Fruit fly (Drosophila melanogaster) whole organism, embryonic: ENCODE results near the gene CG33986.

Experiments used
- B-H1 ChIP-seq: fragments of 200-800 bp; sonication (Bioruptor generic); IDR thresholded peaks from 3 replicates; pipeline ENCODE4 v1.3.6; 2022; ENCODE audit warnings: missing biosample characterization, missing genetic modification characterization
- Blimp-1 ChIP-seq: fragments of 200-800 bp; sonication (Bioruptor generic); optimal IDR thresholded peaks from 3 replicates; lab custom pipeline; 2018; ENCODE audit warnings: missing biosample characterization, missing genetic modification characterization, mild to moderate bottlenecking, moderate library complexity, missing genetic modification reagents
- CG12769 ChIP-seq: fragments of 200-800 bp; sonication (Bioruptor generic); optimal IDR thresholded peaks from 2 replicates; lab custom pipeline; 2019; ENCODE audit warnings: missing biosample characterization, mild to moderate bottlenecking, missing genetic modification characterization, moderate library complexity
- CG13296 ChIP-seq: fragments of 200-800 bp; sonication (Bioruptor generic); optimal IDR thresholded peaks from 3 replicates; lab custom pipeline; 2018; ENCODE audit warnings: missing biosample characterization, mild to moderate bottlenecking, missing genetic modification characterization
- CG14710 ChIP-seq: fragments of 200-800 bp; sonication (Bioruptor generic); optimal IDR thresholded peaks from 3 replicates; lab custom pipeline; 2019; ENCODE audit warnings: missing biosample characterization, mild to moderate bottlenecking, missing genetic modification characterization, moderate library complexity
- CG15479 ChIP-seq: fragments of 200-800 bp; sonication (Bioruptor generic); optimal IDR thresholded peaks from 3 replicates; lab custom pipeline; 2019; ENCODE audit warnings: missing biosample characterization, mild to moderate bottlenecking, missing genetic modification characterization, moderate library complexity
- CG15514 ChIP-seq: fragments of 200-800 bp; sonication (Bioruptor generic); optimal IDR thresholded peaks from 3 replicates; lab custom pipeline; 2017; ENCODE audit warnings: missing biosample characterization, missing genetic modification characterization, mild to moderate bottlenecking, moderate library complexity, missing genetic modification reagents
- CG17385 ChIP-seq: fragments of 200-800 bp; sonication (Bioruptor generic); optimal IDR thresholded peaks from 3 replicates; lab custom pipeline; 2018; ENCODE audit warnings: missing biosample characterization, mild to moderate bottlenecking, missing genetic modification characterization
- CG2712 ChIP-seq: fragments of 200-800 bp; optimal IDR thresholded peaks from 3 replicates; lab custom pipeline; 2019; ENCODE audit warnings: missing biosample characterization, mild to moderate bottlenecking, missing genetic modification characterization, moderate library complexity
- CG3163 ChIP-seq: fragments of 200-800 bp; sonication (Bioruptor generic); optimal IDR thresholded peaks from 3 replicates; lab custom pipeline; 2016; ENCODE audit warnings: missing biosample characterization, missing genetic modification characterization
- CG32532 ChIP-seq: fragments of 200-800 bp; sonication (Bioruptor generic); IDR thresholded peaks from 2 replicates; pipeline ENCODE4 v1.3.6; 2022; ENCODE audit warnings: missing biosample characterization, missing genetic modification characterization
- CG34376 ChIP-seq: fragments of 200-800 bp; sonication (Bioruptor generic); optimal IDR thresholded peaks from 2 replicates; lab custom pipeline; 2018; ENCODE audit warnings: missing biosample characterization, mild to moderate bottlenecking, missing genetic modification characterization
- CG4820 ChIP-seq: fragments of 200-800 bp; sonication (Bioruptor generic); optimal IDR thresholded peaks from 3 replicates; lab custom pipeline; 2016; ENCODE audit warnings: missing biosample characterization, missing genetic modification characterization
- CG8478 ChIP-seq: fragments of >200 bp; optimal IDR thresholded peaks from 2 replicates; lab custom pipeline; 2018
- CG9727 ChIP-seq: fragments of 200-800 bp; sonication (Bioruptor generic); optimal IDR thresholded peaks from 3 replicates; lab custom pipeline; 2017; ENCODE audit warnings: missing biosample characterization, mild to moderate bottlenecking, missing genetic modification characterization
- HLH4C ChIP-seq: fragments of 200-800 bp; sonication (Bioruptor generic); IDR thresholded peaks from 3 replicates; pipeline ENCODE4 v1.3.6; 2022; ENCODE audit warnings: missing biosample characterization, missing genetic modification characterization; ENCODE audit not compliant: partially characterized antibody
- Jarid2 ChIP-seq: fragments of 200-800 bp; sonication (Bioruptor generic); optimal IDR thresholded peaks from 3 replicates; lab custom pipeline; 2017; ENCODE audit warnings: mild to moderate bottlenecking, missing biosample characterization, missing genetic modification reagents, missing genetic modification characterization
- Med ChIP-seq: fragments of 200-800 bp; sonication (Bioruptor generic); peaks from one replicate; lab custom pipeline; 2016; ENCODE audit warnings: missing biosample characterization, missing genetic modification characterization, mild to moderate bottlenecking, inconsistent platforms, moderate library complexity
- Oli ChIP-seq: fragments of 200-800 bp; sonication (Bioruptor generic); optimal IDR thresholded peaks from 2 replicates; lab custom pipeline; 2018; ENCODE audit warnings: missing biosample characterization, mild to moderate bottlenecking, missing genetic modification characterization, moderate library complexity
- Trl ChIP-seq, 3 experiments: fragments of >200 bp in 2 of 3; fragments of 200-800 bp in 1 of 3; sonication (Bioruptor generic) in 1 of 3; optimal IDR thresholded peaks; 2 replicates in 1 of 3; 3 replicates in 2 of 3; lab custom pipeline; 2016 to 2017; ENCODE audit warnings: missing biosample characterization in 1 of 3, missing genetic modification characterization in 1 of 3
- ac ChIP-seq: fragments of 200-800 bp; sonication (Bioruptor generic); optimal IDR thresholded peaks from 3 replicates; lab custom pipeline; 2017; ENCODE audit warnings: missing biosample characterization, mild to moderate bottlenecking, missing genetic modification characterization
- chinmo ChIP-seq: fragments of 200-800 bp; sonication (Bioruptor generic); IDR thresholded peaks from 4 replicates; pipeline ENCODE4 v1.3.6; 2022; ENCODE audit warnings: missing biosample characterization, missing genetic modification characterization; ENCODE audit not compliant: partially characterized antibody
- ci ChIP-seq: fragments of 200-800 bp; sonication (Bioruptor generic); IDR thresholded peaks from 3 replicates; pipeline ENCODE4 v1.3.6; 2022; ENCODE audit warnings: missing biosample characterization, missing genetic modification characterization
- corto ChIP-seq: fragments of 200-800 bp; sonication (Bioruptor generic); optimal IDR thresholded peaks from 2 replicates; lab custom pipeline; 2016; ENCODE audit warnings: missing biosample characterization, mild to moderate bottlenecking, missing genetic modification characterization, moderate library complexity
- crp ChIP-seq, 2 experiments: fragments of 200-800 bp; sonication (Bioruptor generic); optimal IDR thresholded peaks; 2 replicates in 1 of 2; 3 replicates in 1 of 2; lab custom pipeline; 2017; ENCODE audit warnings: missing biosample characterization in 2 of 2, missing genetic modification characterization in 2 of 2, mild to moderate bottlenecking in 1 of 2, moderate library complexity in 1 of 2
- dmrt11E ChIP-seq: fragments of 200-800 bp; sonication (Bioruptor generic); optimal IDR thresholded peaks from 3 replicates; lab custom pipeline; 2018; ENCODE audit warnings: missing biosample characterization, mild to moderate bottlenecking, missing genetic modification characterization, moderate library complexity
- exex ChIP-seq: fragments of 200-800 bp; sonication (Bioruptor generic); optimal IDR thresholded peaks from 4 replicates; lab custom pipeline; 2018; ENCODE audit warnings: missing biosample characterization, mild to moderate bottlenecking, missing genetic modification characterization, moderate library complexity
- fd3F ChIP-seq: fragments of 200-800 bp; sonication (Bioruptor generic); optimal IDR thresholded peaks from 2 replicates; lab custom pipeline; 2018; ENCODE audit warnings: missing biosample characterization, mild to moderate bottlenecking, missing genetic modification characterization, moderate library complexity
- grn ChIP-seq: fragments of 200-800 bp; sonication (Bioruptor generic); optimal IDR thresholded peaks from 3 replicates; lab custom pipeline; 2017; ENCODE audit warnings: missing biosample characterization, missing genetic modification characterization
- gro ChIP-seq: fragments of 200-800 bp; sonication (Bioruptor generic); optimal IDR thresholded peaks from 2 replicates; lab custom pipeline; 2016; ENCODE audit warnings: missing biosample characterization, missing genetic modification characterization
- lbe ChIP-seq: fragments of 200-800 bp; sonication (Bioruptor generic); optimal IDR thresholded peaks from 2 replicates; lab custom pipeline; 2016; ENCODE audit warnings: missing biosample characterization, mild to moderate bottlenecking, missing genetic modification characterization
- nom ChIP-seq: fragments of 200-800 bp; sonication (Bioruptor generic); optimal IDR thresholded peaks from 2 replicates; lab custom pipeline; 2017; ENCODE audit warnings: missing biosample characterization, missing genetic modification characterization, mild to moderate bottlenecking, moderate library complexity, missing genetic modification reagents
- sens ChIP-seq: fragments of 200-800 bp; sonication (Bioruptor generic); peaks from one replicate; lab custom pipeline; 2016; ENCODE audit warnings: missing biosample characterization, missing genetic modification characterization
- sr ChIP-seq: fragments of 200-800 bp; sonication (Bioruptor generic); IDR thresholded peaks from 3 replicates; pipeline ENCODE4 v1.3.6; 2022; ENCODE audit warnings: missing biosample characterization, missing genetic modification characterization
- tll ChIP-seq, 2 experiments: fragments of 200-800 bp in 1 of 2; fragments of >200 bp in 1 of 2; sonication (Bioruptor generic) in 1 of 2; optimal IDR thresholded peaks; 2 replicates each; lab custom pipeline; 2017 to 2019; ENCODE audit warnings: missing biosample characterization in 2 of 2, missing genetic modification characterization in 2 of 2, mild to moderate bottlenecking in 1 of 2, moderate library complexity in 1 of 2

CG33986 gene

DNA sequence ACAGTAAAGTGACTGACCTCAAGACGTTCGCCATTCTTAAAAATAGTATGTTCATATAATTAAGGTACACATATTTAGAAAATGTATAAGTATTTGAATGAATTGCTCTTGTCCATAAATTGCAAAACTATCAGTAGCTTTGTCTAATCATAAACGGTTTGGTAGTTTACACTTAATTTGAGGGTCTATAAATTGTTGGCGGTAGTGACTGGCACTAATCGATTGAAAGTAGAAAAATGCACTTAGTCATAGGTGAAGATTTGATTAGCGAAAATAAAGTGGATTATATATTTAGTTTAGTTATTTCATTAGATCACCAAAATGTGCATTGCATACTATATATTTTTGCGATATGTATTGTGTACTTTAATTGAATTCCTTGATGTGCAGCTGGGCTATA lies 11.3 kb downstream of the CG33986 start:
- TF ChIP-seq exex (tag; lab: Kevin White, UChicago) (peak; percentile 49), CG8478 (lab: Kevin White, UChicago) (no peak), Oli (tag; lab: Kevin White, UChicago) (no peak)

DNA sequence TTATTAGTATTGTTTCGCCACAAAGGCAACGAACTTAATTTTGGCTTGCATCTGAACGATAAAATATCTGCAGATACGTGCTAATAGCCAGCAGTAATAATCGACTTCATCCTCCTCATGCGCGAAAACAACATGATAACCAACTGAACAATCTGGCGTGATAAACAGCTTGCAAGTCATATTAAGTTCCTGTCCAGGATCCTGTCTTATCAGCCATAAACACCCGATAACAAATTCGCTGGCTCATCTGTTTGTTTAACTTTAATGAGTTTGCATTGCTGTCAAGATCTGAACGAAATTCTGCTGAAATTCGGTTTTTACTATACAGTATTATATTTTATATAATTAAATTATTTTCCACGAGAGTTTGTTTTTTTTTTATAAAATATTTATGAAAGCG lies 11.8 kb downstream of the CG33986 start:
- TF ChIP-seq CG9727: no peak

DNA sequence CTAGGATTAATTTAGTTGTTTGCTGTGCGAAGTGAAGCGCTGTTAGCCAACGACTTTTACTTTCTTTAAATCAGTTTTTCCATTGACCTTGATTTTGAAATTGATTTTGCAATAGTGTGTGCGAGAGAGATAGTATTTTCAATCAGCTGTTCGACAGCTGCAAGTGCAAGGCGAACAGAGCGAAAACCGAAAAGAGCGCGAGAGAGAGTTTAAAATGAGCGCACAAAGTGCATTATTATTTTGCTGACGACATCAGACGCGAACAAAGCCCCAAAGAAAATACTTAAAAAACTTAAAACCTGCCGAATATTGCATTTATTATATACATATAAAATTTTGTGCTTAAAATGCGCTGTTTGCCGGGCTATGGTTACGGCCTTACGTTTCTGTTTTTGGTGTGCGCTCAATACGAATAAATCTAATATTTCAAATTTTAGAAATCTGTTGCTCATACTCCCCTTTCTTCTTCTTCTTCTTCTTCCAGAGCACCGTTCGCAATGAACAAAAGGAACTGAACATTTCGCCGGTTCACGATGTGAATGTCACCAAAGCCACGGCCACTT lies 13.3 kb downstream of the CG33986 start:
- TF ChIP-seq ac: peak; percentile 58
- no peak for TF ChIP-seq CG13296 (GFP tag; lab: Kevin White, UChicago)
- peak; percentile 47 for TF ChIP-seq Blimp-1 (GFP tag; lab: Kevin White, UChicago)
- TF ChIP-seq CG15514: peak; percentile 60
- no peak for TF ChIP-seq gro
- peak; percentile 10 to 68 for TF ChIP-seq Trl (optimal IDR thresholded peaks at IDR 0.05; lab: Kevin White, UChicago)
- no peak for TF ChIP-seq Trl (GFP tag; optimal IDR thresholded peaks at IDR 0.05; lab: Kevin White, UChicago)
- TF ChIP-seq CG17385 (GFP tag; lab: Kevin White, UChicago): peak; percentile 81
- 0 out of 4 replicates have a peak, but pooled peaks have one; percentile 48 for TF ChIP-seq chinmo (GFP tag; lab: Robert Waterston, UW)
- TF ChIP-seq lbe (GFP tag; lab: Kevin White, UChicago): peak; percentile 14
- TF ChIP-seq dmrt11E: no peak
- TF ChIP-seq corto (GFP tag; lab: Kevin White, UChicago): peak; percentile 50
- no peak for TF ChIP-seq B-H1 (GFP tag; lab: Robert Waterston, UW)
- TF ChIP-seq crp (GFP tag; optimal IDR thresholded peaks at IDR 0.05; lab: Kevin White, UChicago): peak in 1 of 2 experiments; percentile 75
- TF ChIP-seq CG2712: peak; percentile 13
- peak in 1 of 2 experiments; percentile 61 for TF ChIP-seq tll (GFP tag; optimal IDR thresholded peaks at IDR 0.05; lab: Kevin White, UChicago)
- TF ChIP-seq CG15479 (GFP tag; lab: Kevin White, UChicago): peak; percentile 32
- peak; percentile 64 for TF ChIP-seq nom (GFP tag; lab: Kevin White, UChicago)
- peak; percentile 26 for TF ChIP-seq CG14710 (tag; lab: Kevin White, UChicago)

DNA sequence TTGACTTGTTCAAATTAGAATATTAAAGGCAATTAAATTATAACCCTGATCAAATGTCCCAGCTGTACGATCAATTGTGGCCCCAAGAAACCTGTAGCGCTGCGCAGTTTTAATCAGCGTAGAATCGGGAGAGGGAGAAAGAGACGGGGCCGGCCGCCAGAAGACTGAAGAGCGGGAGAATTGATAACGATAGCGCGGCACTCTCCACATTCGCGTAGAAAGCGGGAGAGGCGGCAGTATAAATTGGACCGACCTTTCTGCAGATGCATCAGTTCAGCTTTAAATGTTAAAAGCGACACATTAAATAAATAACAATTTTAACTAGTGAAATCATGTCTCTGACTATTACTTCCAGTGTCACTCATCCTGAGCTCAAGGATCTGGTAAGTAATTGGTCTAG lies 14.3 kb downstream of the CG33986 start, which contains the start of gene MsrA:
Gene MsrA, plus strand, starts transcription at position 266 of the 400 bp plus-strand sequence.
- TF ChIP-seq Med (peak; percentile 44), ci (0 out of 3 replicates have a peak, but pooled peaks have one; percentile 29), nom (GFP tag; lab: Kevin White, UChicago) (peak; percentile 58), CG3163 (peak; percentile 59), fd3F (GFP tag; lab: Kevin White, UChicago) (no peak), Trl (optimal IDR thresholded peaks at IDR 0.05; lab: Kevin White, UChicago) (peak; percentile 72 to 74), Trl (GFP tag; optimal IDR thresholded peaks at IDR 0.05; lab: Kevin White, UChicago) (no peak), HLH4C (no peak), CG12769 (tag; lab: Kevin White, UChicago) (peak; percentile 35), CG34376 (peak; percentile 28), Jarid2 (peak; percentile 59), CG17385 (GFP tag; lab: Kevin White, UChicago) (peak; percentile 16), CG32532 (GFP tag; lab: Robert Waterston, UW) (peak; percentile 35; the same call in 1 of the 2 replicates), sens (GFP tag; lab: Kevin White, UChicago) (peak; percentile 63), CG4820 (GFP tag; lab: Kevin White, UChicago) (no peak), sr (GFP tag; lab: Robert Waterston, UW) (no peak), chinmo (GFP tag; lab: Robert Waterston, UW) (0 out of 4 replicates have a peak, but pooled peaks have one; percentile 15), grn (peak; percentile 45)
- TF ChIP-seq, all 482 proteins: peak for 13
